Worm (Caenorhabditis elegans): ENCODE results near the gene Y50D7A.10.

DNA sequence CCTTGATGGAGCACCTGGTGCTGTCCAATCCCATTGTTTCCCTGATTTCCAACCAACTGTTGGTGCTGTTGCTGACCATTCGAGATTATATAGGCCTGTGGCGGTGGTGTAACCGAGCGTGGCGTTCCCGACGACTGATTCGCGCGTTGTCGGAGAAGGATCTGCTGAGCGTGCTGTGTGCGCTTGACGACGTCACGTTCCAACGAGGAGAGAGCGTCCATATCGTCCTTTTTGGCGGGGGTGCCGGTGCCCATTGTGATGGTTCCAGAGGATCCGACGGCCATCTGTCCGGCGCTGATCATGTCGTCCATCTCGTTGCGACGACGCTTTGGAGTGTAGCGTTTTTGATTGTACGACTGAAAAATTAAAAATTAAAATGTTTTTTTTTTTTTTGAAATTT is 30.2 kb downstream of the Y50D7A.10 start:
- TF ChIP-seq set-16 (GFP tag; IDR thresholded peaks at IDR 0.05), result peak; percentile 79
- TF ChIP-seq attf-4 (tag; optimal IDR thresholded peaks at IDR 0.05), result no peak
- TF ChIP-seq ZK546.5 (tag; optimal IDR thresholded peaks at IDR 0.05), result no peak
- TF ChIP-seq jun-1 (tag; optimal IDR thresholded peaks at IDR 0.05), result no peak
- no peak for TF ChIP-seq ama-1 (optimal IDR thresholded peaks at IDR 0.05)
- no peak for TF ChIP-seq nhr-237 (tag; optimal IDR thresholded peaks at IDR 0.05)
- no peak for TF ChIP-seq unc-39 (tag; optimal IDR thresholded peaks at IDR 0.05)
- no peak for TF ChIP-seq nhr-10 (tag; optimal IDR thresholded peaks at IDR 0.05)
- TF ChIP-seq unc-62 (GFP tag; optimal IDR thresholded peaks at IDR 0.05 in 1 of 2), result no peak
- no peak for TF ChIP-seq unc-62 (tag; optimal IDR thresholded peaks at IDR 0.05)
- no peak for TF ChIP-seq aly-2 (tag; optimal IDR thresholded peaks at IDR 0.05)
- TF ChIP-seq nhr-11 (tag; optimal IDR thresholded peaks at IDR 0.05), result no peak
- TF ChIP-seq lin-15B (tag; optimal IDR thresholded peaks at IDR 0.05), result no peak

All from whole organism, L4 larva.